Fruit fly (Drosophila melanogaster) whole organism, prepupa: ENCODE results near the gene sw.
"Not testable (repeated sequence)": the region's sequence is repeated elsewhere in the genome, so short reads cannot be mapped to it uniquely, and the experiment has no call there.

ENCODE experiments used
- CG11294 ChIP-seq: fragments of 200-800 bp; sonication (Bioruptor generic); IDR thresholded peaks from 2 replicates; pipeline ENCODE4 v1.3.6; 2022; ENCODE audit warnings: missing biosample characterization, missing genetic modification characterization
- CG15336 ChIP-seq: fragments of 200-800 bp; sonication (Bioruptor generic); IDR thresholded peaks from 2 replicates; pipeline ENCODE4 v1.3.6; 2022; ENCODE audit warnings: missing biosample characterization, missing genetic modification characterization
- CG16779 ChIP-seq: fragments of 200-800 bp; sonication (Bioruptor generic); optimal IDR thresholded peaks from 3 replicates; lab custom pipeline; 2017; ENCODE audit warnings: missing biosample characterization, mild to moderate bottlenecking, missing genetic modification characterization
- CG9139 ChIP-seq: fragments of 200-800 bp; sonication (Bioruptor generic); optimal IDR thresholded peaks from 3 replicates; lab custom pipeline; 2017; ENCODE audit warnings: missing biosample characterization, mild to moderate bottlenecking, missing genetic modification characterization
- Eip78C ChIP-seq: fragments of 200-800 bp; sonication (Bioruptor generic); peaks from one replicate; lab custom pipeline; 2016; ENCODE audit warnings: missing biosample characterization, missing genetic modification characterization
- Ets96B ChIP-seq: fragments of 200-800 bp; optimal IDR thresholded peaks from 2 replicates; lab custom pipeline; 2019; ENCODE audit warnings: missing biosample characterization, mild to moderate bottlenecking, missing genetic modification characterization, moderate library complexity
- Gug ChIP-seq: fragments of 200-800 bp; sonication (Bioruptor generic); IDR thresholded peaks from 2 replicates; pipeline ENCODE4 v1.3.6; 2022; ENCODE audit warnings: missing biosample characterization, missing genetic modification characterization
- Hr4 ChIP-seq: fragments of 200-800 bp; sonication (Bioruptor generic); optimal IDR thresholded peaks from 3 replicates; lab custom pipeline; 2016; ENCODE audit warnings: missing biosample characterization, missing genetic modification characterization
- OdsH ChIP-seq: fragments of 200-800 bp; sonication (Bioruptor generic); optimal IDR thresholded peaks from 3 replicates; lab custom pipeline; 2016; ENCODE audit warnings: missing biosample characterization, missing genetic modification characterization
- salr ChIP-seq, 2 experiments: fragments of 200-800 bp; sonication (Bioruptor generic); optimal IDR thresholded peaks; 3 replicates each; lab custom pipeline; 2016 to 2018; ENCODE audit warnings: missing biosample characterization in 2 of 2, missing genetic modification characterization in 2 of 2, mild to moderate bottlenecking in 1 of 2

- not testable (repeated sequence) for TF ChIP-seq OdsH (GFP tag; lab: Kevin White, UChicago); Eip78C (GFP tag; lab: Kevin White, UChicago); Ets96B (tag; lab: Kevin White, UChicago); salr (GFP tag; optimal IDR thresholded peaks at IDR 0.05; lab: Kevin White, UChicago); CG15336 (GFP tag; lab: Robert Waterston, UW); Gug (GFP tag; lab: Robert Waterston, UW); CG16779; Hr4 (GFP tag; lab: Kevin White, UChicago); CG11294; CG9139
Measured at dm6 chrX:20194127-20194526, 42.1 kb downstream of the sw start, which contains the start of gene Sdic3.
